Fruit fly (Drosophila melanogaster): ENCODE results near the gene CG31142.

dm6 chr3R:23903425-23903824 is 25.6 kb upstream of the CG31142 start:
- TF ChIP-seq Dll (GFP tag; IDR thresholded peaks at IDR 0.05; ENCODE audit: partially characterized antibody) (no peak), chinmo (GFP tag; IDR thresholded peaks at IDR 0.05; ENCODE audit: partially characterized antibody) (0 out of 4 replicates have a peak, but pooled peaks have one; percentile 68), CG34376 (GFP tag; optimal IDR thresholded peaks at IDR 0.05) (no peak), CG30403 (GFP tag; optimal IDR thresholded peaks at IDR 0.05) (no peak), en (GFP tag; optimal IDR thresholded peaks at IDR 0.05) (no peak), CG5245 (GFP tag; optimal IDR thresholded peaks at IDR 0.05) (no peak), CG9215 (GFP tag; IDR thresholded peaks at IDR 0.05) (no peak), CG10462 (GFP tag; optimal IDR thresholded peaks at IDR 0.05) (no peak), CG3065 (GFP tag; optimal IDR thresholded peaks at IDR 0.05) (no peak)

Data from whole organism, embryonic.